Worm (Caenorhabditis elegans): Measurements from ENCODE around the gene F54E4.4.
A peak's percentile ranks its signal among the peaks of the same experiment; 100 is the strongest.

F54E4.4 gene

DNA sequence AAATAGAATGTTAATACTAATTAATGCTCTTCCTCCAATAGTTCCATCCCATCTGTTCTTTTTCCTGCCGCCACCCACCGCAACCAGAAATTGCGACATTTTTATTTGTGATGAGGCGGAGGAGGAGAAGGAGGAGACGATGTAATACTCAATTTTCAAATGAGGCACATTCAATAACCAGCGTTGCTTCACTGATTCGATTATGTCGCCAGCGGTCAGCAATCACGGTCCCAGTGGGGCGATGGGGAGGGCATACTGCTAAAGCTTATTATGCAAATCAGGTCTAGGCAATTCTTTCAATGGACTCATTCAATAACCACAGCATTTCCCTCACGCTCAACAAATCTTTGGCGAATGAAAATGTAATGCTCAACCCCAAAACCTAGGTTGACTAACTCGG is 3.9 kb upstream of the F54E4.4 start (continued):
- TF ChIP-seq ztf-16 (tag; optimal IDR thresholded peaks at IDR 0.05), result no peak
- TF ChIP-seq C38D4.7 (GFP tag; optimal IDR thresholded peaks at IDR 0.05), result no peak
- no peak for TF ChIP-seq gmeb-2 (tag; optimal IDR thresholded peaks at IDR 0.05)
- TF ChIP-seq rnt-1 (tag; optimal IDR thresholded peaks at IDR 0.05), result no peak
- TF ChIP-seq ceh-30 (tag; optimal IDR thresholded peaks at IDR 0.05), result no peak
- TF ChIP-seq ceh-6 (GFP tag; optimal IDR thresholded peaks at IDR 0.05), result peak; percentile 40
- no peak for TF ChIP-seq ets-4 (tag; optimal IDR thresholded peaks at IDR 0.05)
- TF ChIP-seq nfya-1 (tag; optimal IDR thresholded peaks at IDR 0.05), result no peak
- TF ChIP-seq syd-9 (tag; optimal IDR thresholded peaks at IDR 0.05), result no peak
- no peak for TF ChIP-seq sox-4 (tag; optimal IDR thresholded peaks at IDR 0.05)
- TF ChIP-seq hlh-15 (tag; optimal IDR thresholded peaks at IDR 0.05), result no peak
- peak; percentile 62 for TF ChIP-seq fkh-10 (GFP tag; optimal IDR thresholded peaks at IDR 0.05)
- no peak for TF ChIP-seq pax-1 (tag; optimal IDR thresholded peaks at IDR 0.05)

DNA sequence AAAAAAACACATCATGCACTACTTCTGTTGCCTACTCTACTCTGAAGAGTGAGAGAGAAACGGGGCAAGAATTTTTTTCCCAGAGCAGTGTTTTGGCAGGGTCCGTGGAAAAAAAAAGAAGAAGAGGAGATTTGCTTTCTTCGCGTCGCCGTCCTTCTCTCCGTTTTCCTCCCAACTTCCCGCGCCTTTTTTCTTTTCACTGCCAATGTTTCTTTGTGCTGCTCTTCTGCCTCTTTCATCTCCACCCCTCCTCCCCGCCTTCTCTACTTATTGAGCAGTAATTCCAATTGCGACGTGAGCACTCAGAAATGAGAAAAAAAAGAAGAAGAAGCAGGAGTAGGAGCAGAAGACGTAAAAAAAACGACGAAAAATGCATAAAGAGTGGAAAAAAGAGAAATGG is 5.4 kb downstream of the F54E4.4 start:
- TF ChIP-seq gmeb-2 (tag; optimal IDR thresholded peaks at IDR 0.05) (no peak), ahr-1 (tag; optimal IDR thresholded peaks at IDR 0.05) (no peak), ceh-34 (tag; optimal IDR thresholded peaks at IDR 0.05) (peak; percentile 33), ceh-14 (tag; optimal IDR thresholded peaks at IDR 0.05) (peak; percentile 45), tbx-2 (tag; optimal IDR thresholded peaks at IDR 0.05) (peak; percentile 30), dmd-4 (tag; optimal IDR thresholded peaks at IDR 0.05; ENCODE audit: borderline replicate concordance) (peak; percentile 51), hlh-6 (tag; optimal IDR thresholded peaks at IDR 0.05) (no peak), fkh-6 (tag; optimal IDR thresholded peaks at IDR 0.05) (no peak), ceh-18 (tag; optimal IDR thresholded peaks at IDR 0.05) (peak; percentile 79), nfya-1 (tag; optimal IDR thresholded peaks at IDR 0.05) (peak; percentile 35), unc-42 (tag; optimal IDR thresholded peaks at IDR 0.05) (peak; percentile 86), pag-3 (tag; optimal IDR thresholded peaks at IDR 0.05; ENCODE audit: borderline replicate concordance) (peak; percentile 30), C08G9.2 (tag; optimal IDR thresholded peaks at IDR 0.05) (no peak), ceh-31 (tag; optimal IDR thresholded peaks at IDR 0.05) (peak; percentile 62)

DNA sequence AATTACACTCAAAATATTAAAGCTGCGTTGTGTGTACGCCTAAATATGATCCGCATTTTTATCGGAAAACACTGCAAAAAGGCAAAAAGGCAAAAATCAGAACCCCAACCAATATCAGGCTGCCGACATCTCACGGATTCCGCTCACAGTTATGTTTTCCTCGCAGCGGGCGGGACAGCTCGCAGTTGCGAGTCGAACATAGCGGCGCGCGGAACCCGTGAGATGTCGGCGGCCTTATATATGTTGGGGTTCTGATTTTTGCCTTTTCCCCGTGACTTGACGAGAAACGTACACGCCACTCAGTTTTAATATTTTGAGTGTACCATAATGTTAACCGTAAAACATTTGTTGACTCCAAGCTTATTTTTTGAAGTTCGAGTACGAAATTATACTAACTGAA is 7.8 kb downstream of the F54E4.4 start:
- TF ChIP-seq ceh-45 (GFP tag; IDR thresholded peaks at IDR 0.05) (no peak), odd-2 (tag; optimal IDR thresholded peaks at IDR 0.05) (no peak), zip-5 (tag; optimal IDR thresholded peaks at IDR 0.05) (no peak), elt-4 (tag; optimal IDR thresholded peaks at IDR 0.05) (no peak), pat-9 (tag; optimal IDR thresholded peaks at IDR 0.05) (no peak), T23F11.4 (GFP tag; optimal IDR thresholded peaks at IDR 0.05) (no peak), sox-4 (tag; optimal IDR thresholded peaks at IDR 0.05) (no peak), Y22D7AL.16 (tag; optimal IDR thresholded peaks at IDR 0.05) (no peak), lim-6 (tag; optimal IDR thresholded peaks at IDR 0.05) (no peak), ceh-18 (tag; optimal IDR thresholded peaks at IDR 0.05) (no peak), syd-9 (tag; optimal IDR thresholded peaks at IDR 0.05) (no peak), unc-42 (tag; optimal IDR thresholded peaks at IDR 0.05) (no peak), sox-2 (GFP tag; IDR thresholded peaks at IDR 0.05) (no peak), ama-1 (optimal IDR thresholded peaks at IDR 0.05) (no peak), ceh-19 (GFP tag; optimal IDR thresholded peaks at IDR 0.05) (no peak), ttx-3 (tag; optimal IDR thresholded peaks at IDR 0.05) (no peak), ahr-1 (tag; optimal IDR thresholded peaks at IDR 0.05) (no peak), elt-2 (tag; optimal IDR thresholded peaks at IDR 0.05) (no peak), hlh-30 (tag; optimal IDR thresholded peaks at IDR 0.05; ENCODE audit: insufficient read depth) (no peak), unc-3 (GFP tag; conservative IDR thresholded peaks at IDR 0.05) (no peak), unc-3 (tag; optimal IDR thresholded peaks at IDR 0.05) (no peak)

Data from whole organism, late embryonic.